Fruit fly (Drosophila melanogaster): ENCODE results near the gene Grl65a.

The Grl65a gene

dm6 chr3L:6623669-6624204 lies 43.9 kb downstream of the Grl65a start, which contains the start of gene GluRIA:
GluRIA (plus strand) TSS chr3L:6624032.
- TF ChIP-seq brk (GFP tag; optimal IDR thresholded peaks at IDR 0.05) (no peak), h (GFP tag; optimal IDR thresholded peaks at IDR 0.05) (no peak), rgr (GFP tag; optimal IDR thresholded peaks at IDR 0.05) (no peak)

DNA sequence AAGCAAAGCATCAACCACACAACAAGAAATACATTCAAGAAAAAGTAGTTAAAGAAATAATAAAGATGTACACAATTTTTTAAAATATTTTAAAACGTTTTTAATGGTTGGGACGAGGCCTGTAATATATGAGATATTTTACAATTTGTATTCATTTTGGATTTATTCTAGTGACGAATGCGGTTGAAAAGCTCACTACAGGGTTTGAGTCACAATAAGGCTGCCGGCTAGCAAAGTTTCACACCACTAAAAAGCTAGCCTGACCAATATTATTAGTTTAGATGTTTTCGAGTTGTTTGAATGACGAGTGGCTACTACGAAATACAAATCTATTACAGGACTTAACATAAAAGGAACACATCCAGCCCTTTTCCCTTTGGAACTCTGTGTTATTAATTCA lies 48.6 kb downstream of the Grl65a start:
- TF ChIP-seq CrebA (GFP tag; optimal IDR thresholded peaks at IDR 0.05; ENCODE audit: borderline replicate concordance): no peak
- TF ChIP-seq sv (GFP tag; optimal IDR thresholded peaks at IDR 0.05): no peak

Measured in whole organism, wandering third instar larva.